Worm (Caenorhabditis elegans): ENCODE data around the gene apc-17.
"Not testable (repeated sequence)": the region's sequence is repeated elsewhere in the genome, so short reads cannot be mapped to it uniquely, and the experiment has no call there.

The apc-17 gene

DNA sequence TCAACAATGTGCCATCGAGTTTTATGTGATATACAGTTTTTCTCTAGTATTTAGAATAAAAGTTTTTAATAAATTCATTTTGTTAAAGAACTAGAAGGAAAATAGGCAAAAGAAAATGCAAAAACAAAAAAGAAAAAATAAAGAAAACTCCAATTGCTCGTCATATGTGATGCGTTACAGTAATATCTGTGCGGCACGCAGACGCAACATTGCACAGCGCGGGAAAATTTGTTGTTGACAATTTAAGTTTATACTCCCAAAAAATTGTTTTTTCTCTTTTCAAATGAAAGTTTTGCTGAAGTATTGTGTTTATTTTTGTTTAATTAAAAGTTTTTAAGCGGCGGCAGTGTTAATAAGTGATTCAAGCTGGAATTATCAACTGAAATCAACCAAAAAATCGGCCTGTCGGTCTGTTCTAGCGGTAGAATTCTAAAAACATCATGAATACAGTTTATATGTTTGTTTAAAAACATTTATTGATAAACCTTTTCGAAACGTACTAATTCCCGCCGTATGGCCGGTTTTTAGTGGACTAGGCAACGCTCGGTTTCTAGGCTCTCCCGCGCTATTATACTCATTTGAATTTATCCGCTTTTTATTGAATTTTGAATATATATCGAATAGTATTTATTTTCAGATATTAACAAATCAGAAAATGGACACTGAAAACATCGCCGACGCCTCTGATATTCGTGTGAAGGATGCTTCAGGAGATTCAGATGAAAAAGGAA is 1.8 kb upstream of the apc-17 start, which contains the start of gene nasp-1:
Gene nasp-1, plus strand, starts transcription at position 632 of the 731 bp plus-strand sequence.
- TF ChIP-seq unc-62 (GFP tag; optimal IDR thresholded peaks at IDR 0.05): no peak

DNA sequence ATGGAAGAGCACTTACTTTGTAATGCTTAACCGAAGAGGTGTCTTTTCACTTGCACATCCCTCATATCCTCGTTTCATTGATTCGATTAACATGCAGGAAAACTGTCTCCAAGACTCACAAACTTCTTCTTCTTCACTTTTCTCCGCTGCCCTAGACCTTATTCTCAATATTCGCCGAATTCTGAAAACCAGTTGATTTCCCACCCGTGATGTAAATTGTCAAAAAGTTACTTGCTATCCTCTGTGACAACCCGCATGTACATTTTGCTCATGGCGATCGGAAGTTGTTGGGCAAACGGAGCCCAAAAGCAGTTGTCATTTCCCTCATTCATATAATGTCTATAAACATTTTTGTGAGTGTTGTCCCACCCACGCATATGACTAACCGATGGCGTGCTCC is 2.5 kb downstream of the apc-17 start:
- TF ChIP-seq unc-62 (GFP tag; optimal IDR thresholded peaks at IDR 0.05): no peak

DNA sequence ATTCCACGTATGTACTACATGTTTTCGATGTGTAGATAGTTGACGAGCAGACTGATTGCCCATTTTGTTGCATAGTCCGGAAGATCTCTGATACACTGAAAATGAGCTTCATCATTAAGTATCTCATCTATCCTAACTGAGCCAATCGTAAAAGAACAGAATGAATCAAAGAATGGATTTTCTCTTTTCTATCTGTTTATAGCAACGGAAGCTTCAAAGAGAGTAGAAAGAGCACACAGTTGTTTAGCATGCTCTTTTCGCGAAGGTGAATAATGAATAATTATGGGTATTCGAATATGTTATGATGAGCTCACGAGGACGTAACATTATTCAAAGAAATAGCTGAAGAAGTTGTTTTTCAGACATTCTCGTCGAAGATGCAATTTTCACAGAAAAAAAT is 3.2 kb downstream of the apc-17 start, which contains the start of gene glb-4:
Gene glb-4, minus strand, starts transcription at position 101 of the 400 bp plus-strand sequence.
- TF ChIP-seq unc-62 (GFP tag; optimal IDR thresholded peaks at IDR 0.05): no peak

DNA sequence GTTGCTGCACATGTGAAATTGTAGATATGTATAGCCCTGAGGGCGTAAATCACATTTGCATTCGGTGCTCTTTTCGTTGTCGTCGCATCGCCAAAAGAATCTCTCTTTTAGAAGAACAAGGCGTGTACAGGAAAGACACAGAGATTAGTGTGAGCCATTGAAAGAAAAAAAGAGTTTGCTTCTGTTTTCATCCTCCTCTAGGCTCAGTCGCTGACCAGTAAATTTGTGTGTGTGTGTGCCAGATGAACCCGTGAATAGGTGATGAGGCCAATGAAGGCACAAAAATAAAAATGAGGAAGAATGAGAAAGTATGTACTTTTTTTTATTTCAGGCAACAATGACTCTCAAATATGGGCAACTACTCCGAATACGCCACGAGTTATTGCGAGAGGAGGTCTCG is 4.5 kb downstream of the apc-17 start, which contains the start of gene mat-2:
Gene mat-2, plus strand, starts transcription at position 301 of the 400 bp plus-strand sequence.
- no peak for TF ChIP-seq unc-62 (GFP tag; optimal IDR thresholded peaks at IDR 0.05)

DNA sequence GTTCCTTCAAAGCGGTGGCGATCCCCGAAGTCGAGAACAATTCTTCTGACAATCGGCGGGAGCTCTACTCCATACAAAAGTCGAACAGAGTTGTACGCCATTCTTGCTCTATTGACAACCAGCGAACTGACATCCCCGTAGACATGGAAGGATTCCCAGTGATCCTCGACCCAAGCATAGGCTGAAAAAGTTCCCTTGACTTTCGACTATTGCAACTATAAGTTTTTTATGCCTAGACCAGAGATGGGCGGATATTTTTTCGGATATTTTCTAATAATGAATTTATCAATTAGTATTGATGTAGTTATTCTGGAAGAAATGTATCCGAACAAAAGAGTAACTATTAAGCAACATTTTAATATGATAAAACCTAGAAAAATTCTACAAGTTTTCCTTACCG is 13.9 kb downstream of the apc-17 start, which contains the start of gene W10C6.2:
Gene W10C6.2, minus strand, starts transcription at position 101 of the 400 bp plus-strand sequence.
- not testable (repeated sequence) for TF ChIP-seq unc-62 (GFP tag; optimal IDR thresholded peaks at IDR 0.05)

DNA sequence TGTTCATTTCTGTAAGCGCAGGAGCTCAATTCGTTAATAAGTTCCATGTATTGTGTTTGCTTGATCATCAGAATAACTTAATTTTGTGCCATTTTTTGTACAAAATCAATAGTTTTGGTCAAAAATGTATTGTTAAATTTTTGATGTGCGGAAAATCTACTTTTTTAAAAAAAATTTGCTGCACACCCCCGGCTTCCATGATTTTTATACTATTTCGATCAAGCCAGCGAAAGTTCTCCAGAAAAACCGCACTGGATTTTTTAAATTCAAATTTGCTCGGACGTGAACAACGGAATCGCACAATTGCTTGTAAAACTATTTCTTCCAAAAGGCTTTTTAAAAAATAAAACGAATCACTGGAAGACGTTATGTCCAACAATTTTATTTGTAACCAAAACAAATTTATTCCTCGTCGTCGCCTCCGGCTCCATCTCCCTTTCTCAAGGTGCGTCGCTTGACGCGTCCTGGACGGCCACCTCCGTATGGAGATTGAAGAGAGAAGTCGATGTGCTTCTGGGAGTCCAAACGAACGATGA is 17.2 kb downstream of the apc-17 start:
- TF ChIP-seq unc-62 (GFP tag; optimal IDR thresholded peaks at IDR 0.05): no peak

DNA sequence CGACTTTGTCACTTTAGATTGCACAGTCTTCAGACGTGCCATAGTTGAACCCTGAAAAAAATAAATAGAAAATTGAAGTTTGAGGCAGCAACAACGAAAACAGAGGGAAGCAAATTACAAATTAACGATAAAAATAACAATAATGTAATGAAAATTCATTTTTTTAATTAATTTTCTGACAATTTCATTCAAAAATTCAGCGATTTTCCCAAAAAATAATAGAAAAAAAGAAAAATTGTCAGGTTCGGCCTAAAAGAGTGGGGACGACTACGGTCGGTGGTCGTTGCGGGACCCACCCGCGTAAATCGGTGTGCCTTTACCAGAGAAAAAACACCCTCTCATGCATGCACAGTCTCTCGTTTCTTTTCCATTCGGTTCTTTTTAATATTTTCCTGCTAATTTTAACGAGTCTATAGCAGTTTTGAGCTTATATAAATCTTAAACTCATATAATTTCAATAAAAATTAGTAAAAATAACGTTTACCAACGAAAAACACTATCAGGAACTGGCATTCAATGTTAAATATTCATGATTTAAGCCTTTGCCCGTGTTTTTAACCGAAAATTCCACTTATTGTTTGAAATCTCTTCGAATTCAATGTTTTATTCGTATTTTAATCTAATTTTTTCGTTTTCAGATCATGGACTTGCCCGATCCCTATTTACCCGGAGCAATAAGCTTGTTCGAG is 18.5 kb downstream of the apc-17 start, which contains the start of the genes rps-9 and lsm-1:
Gene rps-9, minus strand, starts transcription at position 51 of the 689 bp plus-strand sequence.
Gene lsm-1, plus strand, starts transcription at position 639 of the 689 bp plus-strand sequence.
- TF ChIP-seq unc-62 (GFP tag; optimal IDR thresholded peaks at IDR 0.05): no peak

DNA sequence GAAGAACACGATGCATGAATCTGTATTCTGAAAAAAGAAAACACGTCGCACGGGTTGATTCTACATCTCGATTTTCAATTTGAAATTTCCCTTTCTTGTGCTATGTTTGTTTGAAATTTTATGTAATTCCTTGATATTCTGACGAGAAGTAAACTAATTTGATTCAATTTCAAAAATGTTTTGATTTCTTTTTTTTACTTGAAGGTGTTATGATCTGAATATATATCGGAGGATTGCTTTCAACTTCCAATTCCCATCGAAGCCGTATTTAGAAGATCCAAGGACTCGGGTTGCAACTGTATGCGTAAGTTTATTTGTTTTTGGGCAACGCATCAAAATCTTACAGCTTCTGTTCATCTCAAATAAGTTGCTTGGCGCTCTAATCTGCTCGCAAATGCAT is 19.4 kb downstream of the apc-17 start, which contains the start of gene F40F8.1:
Gene F40F8.1, plus strand, starts transcription at position 301 of the 400 bp plus-strand sequence.
- TF ChIP-seq unc-62 (GFP tag; optimal IDR thresholded peaks at IDR 0.05): no peak

DNA sequence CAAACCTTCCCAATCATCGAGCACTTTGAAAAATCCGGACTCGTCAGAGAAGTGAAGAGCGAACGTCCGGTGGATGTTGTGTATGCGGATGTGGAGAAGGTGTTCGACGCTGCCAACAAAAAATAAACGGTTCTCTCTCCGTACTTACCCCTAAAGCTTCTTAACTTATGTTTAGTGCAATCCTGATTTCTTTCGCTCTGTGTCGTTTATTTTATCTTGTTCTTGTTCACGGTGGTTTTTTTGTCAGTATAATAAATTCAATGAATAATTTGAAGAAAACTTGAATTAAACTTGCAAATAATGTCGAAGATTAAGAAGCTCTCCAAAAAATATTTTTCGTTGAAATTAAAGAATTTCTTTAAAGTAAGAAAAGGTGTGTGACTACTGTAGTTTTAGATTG is 21.1 kb downstream of the apc-17 start, which contains the start of gene F40F8.3:
Gene F40F8.3, plus strand, starts transcription at position 301 of the 400 bp plus-strand sequence.
- TF ChIP-seq unc-62 (GFP tag; optimal IDR thresholded peaks at IDR 0.05): no peak

DNA sequence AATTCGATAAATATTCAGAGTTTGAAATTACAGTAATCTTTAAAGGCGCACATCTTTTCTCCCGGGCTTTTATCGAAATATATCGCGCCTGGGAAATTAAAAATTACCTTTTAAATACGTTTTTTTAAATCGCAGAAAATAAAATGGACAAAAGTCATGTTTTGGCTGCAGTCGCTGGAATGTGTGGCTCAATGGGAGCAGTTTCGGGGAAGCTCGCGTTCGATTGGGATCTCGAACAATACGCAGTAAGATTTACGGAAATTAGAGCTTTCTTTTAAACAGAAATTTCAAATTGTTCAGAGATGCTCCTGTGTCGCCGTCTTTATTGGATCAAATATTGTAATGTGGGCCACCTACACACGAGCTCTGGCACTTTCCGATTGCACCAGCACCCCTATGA is 21.6 kb downstream of the apc-17 start, which contains the start of gene F40F8.12:
Gene F40F8.12, plus strand, starts transcription at position 301 of the 400 bp plus-strand sequence.
- TF ChIP-seq unc-62 (GFP tag; optimal IDR thresholded peaks at IDR 0.05): no peak

DNA sequence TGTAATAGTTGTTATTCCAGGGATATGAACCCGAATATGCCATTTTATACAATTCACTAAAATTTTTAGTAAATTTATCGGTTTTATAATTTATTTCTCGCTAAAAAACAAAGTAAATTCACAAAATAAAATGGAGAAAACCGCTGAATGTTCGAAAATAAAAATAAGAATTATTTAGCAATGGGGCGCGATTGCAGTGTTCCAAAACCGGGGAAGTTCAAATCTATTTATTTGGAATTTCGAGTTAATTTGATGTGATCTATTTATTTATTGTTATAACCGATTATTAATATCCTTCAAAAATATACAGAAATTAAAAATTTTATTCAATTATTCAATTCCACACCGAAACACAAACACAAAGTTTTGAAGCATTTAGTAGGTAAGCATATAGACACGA is 24.6 kb downstream of the apc-17 start, which contains the start of gene F40F8.11:
Gene F40F8.11, minus strand, starts transcription at position 49 of the 400 bp plus-strand sequence.
- no peak for TF ChIP-seq unc-62 (GFP tag; optimal IDR thresholded peaks at IDR 0.05)

DNA sequence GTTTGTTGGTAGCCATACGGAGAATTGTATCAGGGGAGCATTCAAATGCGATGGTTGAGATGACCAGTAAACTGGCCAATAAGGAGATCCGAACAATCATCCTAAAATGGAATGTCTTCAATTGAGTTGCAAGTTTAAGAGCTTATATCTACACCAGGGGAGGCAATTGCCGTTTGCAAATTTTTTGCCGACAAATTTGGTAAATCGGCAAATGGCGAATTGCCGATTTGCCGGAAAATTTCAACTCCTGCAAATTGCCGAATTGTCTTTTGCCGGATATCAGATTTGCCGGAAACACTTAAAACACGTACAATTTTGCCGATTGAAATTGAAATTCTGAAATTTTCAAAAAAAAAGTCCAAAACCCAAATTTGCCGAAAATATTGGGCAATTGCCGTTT is 26.9 kb downstream of the apc-17 start, which contains the start of gene F40F8.5:
Gene F40F8.5, minus strand, starts transcription at position 101 of the 400 bp plus-strand sequence.
- no peak for TF ChIP-seq unc-62 (GFP tag; optimal IDR thresholded peaks at IDR 0.05)

DNA sequence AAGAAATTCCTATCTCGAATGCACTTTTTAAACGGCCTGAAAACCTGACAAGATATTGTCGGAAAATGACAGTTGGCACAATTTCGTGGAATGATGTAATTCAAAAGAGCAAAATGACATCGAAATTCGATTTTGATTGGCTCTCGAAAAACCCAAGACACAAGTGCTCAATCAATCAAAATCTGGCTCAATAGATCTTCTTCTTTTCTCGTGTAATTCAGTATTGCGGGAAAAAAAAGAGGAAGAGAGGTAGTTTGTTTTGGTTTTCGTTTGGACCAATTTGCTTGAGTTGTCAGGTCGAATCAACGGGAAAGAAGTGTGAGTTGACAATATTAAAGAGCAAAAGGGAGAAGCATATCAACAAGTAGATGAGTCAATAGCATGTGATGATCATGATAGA is 27.8 kb downstream of the apc-17 start:
- TF ChIP-seq unc-62 (GFP tag; optimal IDR thresholded peaks at IDR 0.05): no peak

DNA sequence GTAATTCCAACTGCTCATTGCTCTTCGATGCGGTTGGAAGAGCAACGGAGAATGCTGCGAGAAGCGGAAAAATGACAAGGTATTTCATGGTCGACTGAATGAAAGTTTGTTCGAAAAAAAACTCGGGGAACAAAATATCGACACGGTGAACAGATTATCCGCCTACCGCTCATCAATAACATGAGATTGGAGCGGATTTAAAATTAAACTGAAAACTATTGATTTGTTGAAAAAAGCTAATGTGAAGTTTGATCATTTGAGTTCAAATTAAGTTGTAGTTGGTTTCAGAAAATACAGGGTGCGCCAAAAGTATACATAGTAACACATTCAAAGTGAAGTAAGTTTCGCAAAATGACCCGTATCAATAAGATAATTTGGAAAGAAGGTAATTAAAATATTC is 32.2 kb downstream of the apc-17 start, which contains the start of gene F40F8.4:
Gene F40F8.4, minus strand, starts transcription at position 101 of the 400 bp plus-strand sequence.
- TF ChIP-seq unc-62 (GFP tag; optimal IDR thresholded peaks at IDR 0.05): no peak

DNA sequence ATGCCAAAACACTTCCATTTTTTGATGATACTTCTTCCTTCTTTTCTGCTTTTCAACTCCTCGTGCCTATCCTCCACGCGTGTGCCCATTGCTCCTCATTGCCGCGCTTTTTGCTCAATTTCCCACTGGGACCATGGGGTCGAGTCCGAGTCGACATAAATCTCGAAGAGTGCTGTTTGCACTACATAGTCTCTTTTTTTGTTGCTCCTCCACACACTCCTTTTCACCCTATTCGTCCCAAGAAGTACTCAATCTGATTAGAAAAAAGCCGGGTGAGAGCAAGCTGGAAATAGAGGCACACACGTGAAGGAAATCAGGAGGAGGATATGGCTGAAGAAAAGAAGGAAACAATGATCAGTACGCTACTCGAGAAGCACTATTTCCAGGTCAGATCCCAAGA is 34.6 kb downstream of the apc-17 start, which contains the start of gene arrd-6:
Gene arrd-6, plus strand, starts transcription at position 169 of the 400 bp plus-strand sequence.
- no peak for TF ChIP-seq unc-62 (GFP tag; optimal IDR thresholded peaks at IDR 0.05)
